Fruit fly (Drosophila melanogaster): ENCODE results near the gene spas.

The spas gene

DNA sequence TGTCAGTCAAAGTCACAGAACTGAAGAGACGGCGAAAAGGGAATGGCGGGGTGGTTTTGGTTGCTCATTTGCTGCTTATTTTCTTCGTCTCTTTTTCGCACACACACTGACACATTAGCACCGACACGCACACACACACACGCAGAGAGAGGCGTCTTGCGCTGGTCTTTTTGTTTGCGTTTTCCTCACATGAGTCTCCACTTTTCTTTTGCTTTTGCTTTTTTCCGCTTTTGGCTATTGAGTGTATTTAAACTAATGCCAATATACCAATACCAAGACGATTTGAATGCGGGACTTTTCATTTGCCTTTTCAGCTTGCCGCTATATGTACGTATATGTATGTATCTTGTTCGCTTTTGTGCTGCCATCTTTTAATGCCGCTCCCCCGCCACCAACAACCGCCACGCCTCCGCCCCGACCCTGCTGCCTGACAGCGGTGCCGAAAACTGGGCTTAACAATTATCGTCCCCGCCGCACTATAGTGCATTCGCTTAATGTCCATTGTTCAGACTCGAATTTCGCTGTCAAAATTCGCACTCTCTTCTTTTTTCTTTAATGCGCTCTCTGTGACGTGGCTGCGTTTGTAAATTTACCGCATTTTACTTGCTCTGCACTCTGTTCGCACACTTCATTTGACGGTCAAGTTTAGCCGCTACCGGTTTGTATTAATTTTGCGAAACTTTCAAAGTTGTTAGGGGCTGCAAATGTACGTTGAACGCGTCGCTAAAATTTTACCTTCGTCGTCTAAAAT is 9.4 kb downstream of the spas start, which contains the start of gene CG5986:
Gene CG5986, plus strand, starts transcription at position 565 of the 751 bp plus-strand sequence.
- TF ChIP-seq noc (tag; optimal IDR thresholded peaks at IDR 0.05): no peak

DNA sequence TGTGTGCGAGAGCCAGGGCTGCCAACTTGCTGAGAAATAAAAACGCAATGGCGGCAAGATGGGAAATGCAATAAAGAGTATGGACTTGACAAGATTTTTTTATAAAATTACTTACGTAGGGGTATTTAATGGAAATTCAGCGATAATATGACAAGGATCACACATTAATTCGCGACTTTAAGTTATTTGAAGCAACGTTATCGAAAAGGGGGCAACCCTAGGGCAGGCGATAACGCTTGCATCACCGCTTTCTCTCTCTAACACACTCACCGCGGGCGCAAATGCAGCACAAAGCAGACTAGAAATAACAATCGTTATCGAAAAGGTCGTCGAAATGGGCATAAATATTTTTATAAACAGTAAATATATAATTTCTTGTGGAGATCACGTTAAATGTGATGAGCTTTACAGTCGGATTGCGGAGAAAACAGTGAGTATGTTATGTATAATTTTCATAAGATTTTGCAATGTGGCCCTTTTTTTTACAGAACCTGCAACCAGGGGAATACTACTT is 10.0 kb downstream of the spas start, which contains the start of gene Rox8:
Gene Rox8, minus strand, starts transcription at position 268 of the 514 bp plus-strand sequence.
- TF ChIP-seq noc (tag; optimal IDR thresholded peaks at IDR 0.05): peak; percentile 46

- peak; percentile 49 for TF ChIP-seq noc (tag; optimal IDR thresholded peaks at IDR 0.05)
Measured at dm6 chr3R:24050690-24051440, 12.8 kb downstream of the spas start, which contains the start of the genes Atg6 and Pisd. Gene Atg6, minus strand, starts transcription at chr3R:24050782. Gene Pisd, plus strand, starts transcription at chr3R:24050783.

- peak; percentile 66 for TF ChIP-seq noc (tag; optimal IDR thresholded peaks at IDR 0.05)
Measured at dm6 chr3R:24051459-24052165, 13.6 kb downstream of the spas start.

DNA sequence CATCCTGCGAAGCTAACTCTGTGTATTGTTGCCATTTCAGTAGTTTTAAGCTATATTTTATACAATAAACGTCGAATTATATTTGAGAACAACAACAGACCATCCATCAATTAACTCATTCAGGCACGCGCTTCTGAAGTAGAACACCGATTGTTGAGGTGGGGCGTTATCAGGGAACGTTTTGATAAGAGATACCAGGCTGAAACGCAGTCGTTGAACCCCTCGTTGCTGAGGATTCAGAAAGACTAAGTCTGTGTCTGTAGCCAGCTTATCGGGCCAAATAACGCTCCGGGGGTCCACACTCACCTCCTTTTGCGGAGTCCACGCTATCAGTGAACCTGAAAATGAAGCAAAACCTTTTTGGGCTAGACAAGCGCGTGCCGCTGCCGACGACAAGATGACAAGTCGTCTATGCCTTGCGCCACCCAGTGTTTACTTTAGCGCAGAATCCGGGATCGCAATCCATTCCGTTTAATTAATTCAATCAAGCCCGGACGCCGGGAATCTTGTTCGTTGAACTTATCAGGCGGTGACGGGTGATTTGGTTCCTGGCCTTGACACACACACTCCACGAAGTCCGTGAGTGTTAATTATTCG is 15.6 kb downstream of the spas start:
- peak; percentile 71 for TF ChIP-seq noc (tag; optimal IDR thresholded peaks at IDR 0.05)

DNA sequence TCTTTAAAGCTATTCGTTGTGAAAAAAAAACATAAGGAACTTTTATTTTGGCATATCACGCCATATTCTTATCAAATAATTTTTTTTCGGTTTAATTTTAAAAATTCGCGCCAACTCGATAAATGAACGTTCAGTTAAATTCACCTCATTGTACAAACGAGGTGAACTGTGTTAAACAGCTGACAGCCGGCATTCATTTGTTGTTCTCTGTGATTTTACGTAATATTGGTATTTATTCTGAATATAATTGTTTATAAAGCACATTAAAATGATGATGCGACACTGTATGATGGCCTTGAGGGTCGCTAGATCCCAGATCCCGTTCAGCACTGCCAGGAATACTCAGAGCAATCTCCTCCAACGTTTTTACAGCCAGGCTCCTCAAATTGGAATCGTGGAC is 16.2 kb downstream of the spas start, which contains the start of gene CG6000:
Gene CG6000, plus strand, starts transcription at position 165 of the 400 bp plus-strand sequence.
- no peak for TF ChIP-seq noc (tag; optimal IDR thresholded peaks at IDR 0.05)

dm6 chr3R:24057188-24057587 is 19.2 kb downstream of the spas start, which contains the start of gene Hsp68:
Gene Hsp68, minus strand, starts transcription at chr3R:24057310.
- no peak for TF ChIP-seq noc (tag; optimal IDR thresholded peaks at IDR 0.05)

DNA sequence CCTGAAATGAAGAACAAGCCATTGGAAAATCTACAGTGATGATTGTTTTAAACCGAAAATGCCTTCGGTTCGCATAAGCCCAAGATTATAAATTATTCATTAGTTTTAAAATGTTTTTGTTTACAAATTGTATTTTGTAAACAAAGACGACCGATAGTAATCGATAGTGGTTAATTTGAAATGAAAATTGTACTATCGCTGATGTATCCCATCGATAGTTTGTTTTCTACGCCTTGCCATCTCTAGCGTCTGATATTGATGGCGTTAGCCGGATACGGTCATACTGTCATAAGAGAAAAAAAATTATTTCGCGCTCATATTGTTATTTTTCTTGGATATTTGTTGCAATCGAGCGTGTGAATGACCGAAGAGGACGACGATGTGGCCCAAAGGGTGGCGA is 20.0 kb downstream of the spas start, which contains the start of gene SMC1:
Gene SMC1, plus strand, starts transcription at position 247 of the 400 bp plus-strand sequence.
- TF ChIP-seq noc (tag; optimal IDR thresholded peaks at IDR 0.05): no peak

DNA sequence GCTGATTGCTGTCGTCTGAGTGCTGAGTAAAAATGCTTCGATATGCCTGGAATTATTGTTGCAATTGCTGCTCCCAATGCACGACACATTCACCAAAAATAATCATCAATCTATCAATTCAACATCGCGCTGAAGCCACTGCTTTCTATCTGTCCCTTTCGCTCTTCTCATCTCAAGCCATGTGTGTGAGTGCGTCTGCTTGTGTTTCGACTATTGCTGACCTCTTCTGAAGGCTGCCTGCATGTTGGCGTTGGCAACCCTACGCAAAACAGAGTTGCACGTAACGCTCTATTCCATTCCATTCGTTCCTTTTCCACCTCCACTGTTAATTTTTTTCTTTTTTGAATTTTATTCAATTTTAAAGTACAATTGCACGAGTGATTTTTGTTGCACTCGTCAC is 27.7 kb downstream of the spas start:
- no peak for TF ChIP-seq noc (tag; optimal IDR thresholded peaks at IDR 0.05)

DNA sequence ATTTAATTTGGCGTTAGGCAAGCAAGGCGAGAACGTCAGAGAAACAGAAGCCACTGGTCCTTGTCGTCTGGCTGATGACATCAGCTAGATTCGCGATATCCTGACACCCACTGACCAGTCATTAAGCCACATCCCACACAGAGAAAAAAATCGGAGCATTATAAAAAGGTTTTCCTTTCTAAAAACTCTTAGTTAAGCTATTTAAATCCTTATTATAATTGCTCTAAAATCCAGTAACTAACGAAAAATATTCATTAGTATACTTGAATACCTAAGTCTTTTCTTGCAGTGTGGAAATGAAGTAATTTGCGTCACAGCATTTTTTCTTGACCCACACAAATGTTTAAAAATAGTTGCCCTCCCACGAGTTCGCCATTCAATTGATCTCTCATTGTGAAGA is 30.8 kb downstream of the spas start:
- TF ChIP-seq noc (tag; optimal IDR thresholded peaks at IDR 0.05): no peak

DNA sequence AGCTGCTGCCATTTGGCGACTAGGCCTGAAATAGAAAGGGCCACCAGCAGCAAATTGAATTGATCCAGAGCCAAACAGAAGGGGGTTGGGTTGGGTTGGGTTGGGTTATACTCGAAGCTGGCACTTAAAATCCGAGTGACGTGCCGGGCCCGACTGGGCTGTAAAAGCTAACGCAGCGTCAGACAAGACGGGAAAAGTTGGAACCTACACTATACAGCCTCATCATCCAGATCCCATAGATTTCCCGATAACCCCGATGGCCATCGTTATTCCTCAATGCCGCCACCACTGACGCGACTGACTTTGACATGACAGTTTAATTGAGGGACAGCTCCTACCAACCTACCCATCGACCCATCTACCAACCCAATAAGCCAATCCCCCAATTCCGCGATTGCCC is 31.9 kb downstream of the spas start:
- no peak for TF ChIP-seq noc (tag; optimal IDR thresholded peaks at IDR 0.05)

DNA sequence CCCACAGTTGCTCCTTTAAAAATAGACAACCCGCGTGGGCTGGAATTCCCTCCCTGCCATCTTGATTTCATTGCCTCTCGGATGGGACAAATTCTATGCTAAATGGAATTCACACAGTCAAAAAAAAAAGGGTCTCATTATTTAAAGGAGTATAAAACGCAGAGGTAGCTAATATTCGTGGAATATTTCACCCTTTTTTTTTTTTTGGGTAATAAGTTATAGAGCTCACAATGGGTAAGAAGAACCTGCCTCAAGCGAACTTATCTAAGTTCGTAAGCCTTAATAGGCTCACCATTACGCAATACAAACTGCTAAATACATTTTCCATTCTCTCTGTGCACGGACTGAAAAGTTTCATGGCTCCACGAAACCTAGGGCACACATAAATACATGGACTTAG is 35.7 kb downstream of the spas start:
- no peak for TF ChIP-seq noc (tag; optimal IDR thresholded peaks at IDR 0.05)

- TF ChIP-seq noc (tag; optimal IDR thresholded peaks at IDR 0.05): no peak
Measured at dm6 chr3R:24079110-24079509, 41.1 kb downstream of the spas start.

DNA sequence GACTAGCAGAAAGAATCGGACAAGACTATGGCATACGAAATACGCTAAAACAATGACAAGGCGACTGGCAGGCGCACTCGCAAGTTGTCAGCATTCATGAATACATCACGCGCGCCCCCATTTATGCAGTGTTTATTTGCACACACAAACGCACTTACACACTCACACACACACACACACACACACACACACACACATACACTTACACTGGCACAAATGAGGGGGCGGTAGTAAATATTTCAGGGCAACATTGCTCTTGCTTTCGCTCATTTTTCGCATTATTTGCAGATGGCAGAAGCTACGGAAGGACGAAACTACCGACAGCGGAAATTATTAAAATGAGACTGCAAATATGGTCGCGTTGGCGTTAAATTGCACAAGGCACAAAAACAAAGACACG is 41.6 kb downstream of the spas start:
- TF ChIP-seq noc (tag; optimal IDR thresholded peaks at IDR 0.05): no peak

DNA sequence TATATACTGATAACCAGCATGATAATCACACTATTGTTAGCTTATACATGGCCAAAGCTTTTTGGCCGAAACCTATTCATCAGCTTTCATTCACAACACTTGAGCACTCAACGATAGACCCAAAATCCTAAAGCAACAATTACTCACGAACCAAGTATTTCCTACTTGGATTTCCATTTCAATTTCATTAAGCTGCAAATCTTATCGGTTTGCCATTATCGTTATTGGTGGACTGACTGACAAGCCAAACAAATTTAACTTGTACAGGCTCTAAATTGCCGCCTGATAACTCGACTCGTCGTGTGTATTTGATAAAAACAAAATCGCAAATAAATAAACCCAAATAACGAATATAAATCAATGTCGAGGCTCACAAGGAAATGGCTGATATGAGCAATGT is 47.0 kb downstream of the spas start:
- TF ChIP-seq noc (tag; optimal IDR thresholded peaks at IDR 0.05): peak; percentile 85

All from whole organism, larva.